Fruit fly (Drosophila melanogaster) whole organism, adult: ENCODE results near the gene CG7985.

Experiments used
- CG11617 ChIP-seq: fragments of 200-800 bp; sonication (Bioruptor generic); optimal IDR thresholded peaks from 2 replicates; lab custom pipeline; 2017; ENCODE audit warnings: mild to moderate bottlenecking, missing biosample characterization, missing genetic modification reagents, missing genetic modification characterization
- CG12768 ChIP-seq: fragments of 200-800 bp; sonication (Bioruptor generic); optimal IDR thresholded peaks from 2 replicates; lab custom pipeline; 2017; ENCODE audit warnings: missing biosample characterization, missing genetic modification characterization, mild to moderate bottlenecking, moderate library complexity, missing genetic modification reagents
- CG14711 ChIP-seq: fragments of 200-800 bp; sonication (Bioruptor generic); optimal IDR thresholded peaks from 2 replicates; lab custom pipeline; 2018; ENCODE audit warnings: missing biosample characterization, mild to moderate bottlenecking, missing genetic modification characterization, moderate library complexity
- CG1620 ChIP-seq: fragments of 200-800 bp; sonication (Bioruptor generic); optimal IDR thresholded peaks from 2 replicates; lab custom pipeline; 2016; ENCODE audit warnings: missing biosample characterization, missing genetic modification characterization
- CG33017 ChIP-seq: fragments of 200-800 bp; sonication (Bioruptor generic); optimal IDR thresholded peaks from 2 replicates; lab custom pipeline; 2018; ENCODE audit warnings: missing biosample characterization, mild to moderate bottlenecking, missing genetic modification characterization, moderate library complexity
- CG5204 ChIP-seq: fragments of 200-800 bp; sonication (Bioruptor generic); optimal IDR thresholded peaks from 2 replicates; lab custom pipeline; 2016; ENCODE audit warnings: missing biosample characterization, missing genetic modification characterization
- CG7045 ChIP-seq: fragments of 200-800 bp; sonication (Bioruptor generic); optimal IDR thresholded peaks from 2 replicates; lab custom pipeline; 2017; ENCODE audit warnings: missing biosample characterization, mild to moderate bottlenecking, missing genetic modification characterization
- CG7101 ChIP-seq: fragments of 200-800 bp; sonication (Bioruptor generic); optimal IDR thresholded peaks from 2 replicates; lab custom pipeline; 2018; ENCODE audit warnings: missing biosample characterization, mild to moderate bottlenecking, missing genetic modification characterization, moderate library complexity
- Clk ChIP-seq: fragments of 200-800 bp; sonication (Bioruptor generic); optimal IDR thresholded peaks from 2 replicates; lab custom pipeline; 2017; ENCODE audit warnings: missing biosample characterization, missing genetic modification characterization
- Crg-1 ChIP-seq: fragments of 200-800 bp; sonication (Bioruptor generic); optimal IDR thresholded peaks from 2 replicates; lab custom pipeline; 2016; ENCODE audit warnings: missing biosample characterization, missing genetic modification characterization
- Hr96 ChIP-seq: fragments of 200-800 bp; sonication (Bioruptor generic); optimal IDR thresholded peaks from 2 replicates; lab custom pipeline; 2016; ENCODE audit warnings: missing biosample characterization, missing genetic modification characterization
- Mnt ChIP-seq: fragments of 200-800 bp; sonication (Bioruptor generic); optimal IDR thresholded peaks from 2 replicates; lab custom pipeline; 2016; ENCODE audit warnings: missing biosample characterization, mild to moderate bottlenecking, missing genetic modification characterization
- bab1 ChIP-seq: fragments of 200-800 bp; sonication (Bioruptor generic); optimal IDR thresholded peaks from 3 replicates; lab custom pipeline; 2019; ENCODE audit warnings: missing biosample characterization, mild to moderate bottlenecking, missing genetic modification characterization, moderate library complexity
- cic ChIP-seq: fragments of 200-800 bp; sonication (Bioruptor generic); optimal IDR thresholded peaks from 2 replicates; lab custom pipeline; 2017; ENCODE audit warnings: missing biosample characterization, mild to moderate bottlenecking, missing genetic modification characterization, moderate library complexity
- cnc ChIP-seq, 2 experiments: fragments of >200 bp; optimal IDR thresholded peaks; 2 replicates each; lab custom pipeline; 2017
- kay ChIP-seq: fragments of 200-800 bp; sonication (Bioruptor generic); peaks from one replicate; lab custom pipeline; 2016; ENCODE audit warnings: missing biosample characterization, missing genetic modification characterization, borderline replicate concordance
- ovo ChIP-seq: fragments of 200-800 bp; sonication (Bioruptor generic); optimal IDR thresholded peaks from 2 replicates; lab custom pipeline; 2016; ENCODE audit warnings: missing biosample characterization, missing genetic modification characterization
- pad ChIP-seq: fragments of 200-800 bp; sonication (Bioruptor generic); optimal IDR thresholded peaks from 3 replicates; lab custom pipeline; 2017; ENCODE audit warnings: missing biosample characterization, missing genetic modification characterization, mild to moderate bottlenecking, moderate library complexity, missing genetic modification reagents
- tj ChIP-seq: fragments of 200-800 bp; sonication (Bioruptor generic); optimal IDR thresholded peaks from 3 replicates; lab custom pipeline; 2017; ENCODE audit warnings: missing biosample characterization, mild to moderate bottlenecking, missing genetic modification characterization, moderate library complexity
- toe ChIP-seq: fragments of 200-800 bp; sonication (Bioruptor generic); optimal IDR thresholded peaks from 2 replicates; lab custom pipeline; 2016; ENCODE audit warnings: missing biosample characterization, missing genetic modification characterization

Gene CG7985

DNA sequence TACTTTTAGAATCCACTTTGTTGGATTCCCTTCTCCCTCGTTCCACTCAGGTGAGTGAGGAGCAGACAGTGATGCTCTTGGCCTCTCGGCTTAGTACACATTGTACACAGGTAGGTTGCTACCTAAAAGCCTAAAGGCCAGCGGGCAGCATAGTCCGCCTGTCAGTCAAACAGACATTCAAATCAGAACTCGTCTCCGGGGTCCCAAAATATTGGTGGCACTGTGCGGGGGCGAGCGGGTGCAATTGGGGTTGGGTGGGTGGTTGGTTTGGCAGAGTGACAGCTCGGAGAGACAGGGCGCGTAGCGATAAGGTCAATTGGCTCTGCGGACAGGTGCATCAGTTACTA is 1.9 kb upstream of the CG7985 start:
- TF ChIP-seq pad (GFP tag; lab: Kevin White, UChicago), result no peak
- no peak for TF ChIP-seq cic (GFP tag; lab: Kevin White, UChicago)
- TF ChIP-seq CG7101 (tag; lab: Kevin White, UChicago), result no peak
- TF ChIP-seq CG12768, result no peak
- TF ChIP-seq bab1 (GFP tag; lab: Kevin White, UChicago), result no peak
- no peak for TF ChIP-seq toe
- TF ChIP-seq cnc (optimal IDR thresholded peaks at IDR 0.05; lab: Kevin White, UChicago), result no peak
- no peak for TF ChIP-seq CG1620 (GFP tag; lab: Kevin White, UChicago)

DNA sequence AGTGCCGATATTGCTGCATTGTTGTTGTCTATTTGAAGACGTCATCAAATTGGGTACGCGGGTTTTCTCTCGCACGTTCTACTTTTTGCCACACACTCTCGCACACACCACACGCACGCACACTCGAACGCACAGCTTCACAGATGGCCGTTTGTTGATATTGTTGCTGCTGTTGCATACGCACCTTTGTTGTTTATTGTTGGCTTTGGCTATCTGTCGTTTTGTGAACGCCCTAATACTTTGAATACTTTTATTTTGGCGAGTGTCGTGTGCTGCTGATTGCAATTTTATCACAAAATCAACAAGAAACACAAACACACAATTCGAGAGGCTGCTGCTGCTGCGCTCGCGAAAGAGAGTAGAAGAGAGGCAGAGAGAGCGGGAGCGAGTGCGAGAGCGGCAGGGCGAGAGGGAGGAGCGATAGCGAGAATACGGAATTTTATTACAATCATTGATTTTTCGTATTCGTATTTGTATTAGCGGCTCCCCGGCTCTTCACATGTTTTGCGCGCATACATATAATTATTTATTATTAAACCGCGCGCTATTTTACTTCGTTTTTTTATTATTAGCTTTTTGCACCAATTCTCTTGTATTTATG is 1.0 kb upstream of the CG7985 start:
- TF ChIP-seq CG33017, result peak; percentile 14
- peak; percentile 55 for TF ChIP-seq CG7045 (GFP tag; lab: Kevin White, UChicago)
- TF ChIP-seq CG11617 (GFP tag; lab: Kevin White, UChicago), result peak; percentile 60
- no peak for TF ChIP-seq CG5204 (GFP tag; lab: Kevin White, UChicago)
- TF ChIP-seq cic (GFP tag; lab: Kevin White, UChicago), result peak; percentile 80
- peak; percentile 34 for TF ChIP-seq Crg-1 (GFP tag; lab: Kevin White, UChicago)
- peak; percentile 65 for TF ChIP-seq Mnt (GFP tag; lab: Kevin White, UChicago)
- no peak for TF ChIP-seq bab1 (GFP tag; lab: Kevin White, UChicago)
- TF ChIP-seq ovo (GFP tag; lab: Kevin White, UChicago), result peak; percentile 46
- peak; percentile 4 for TF ChIP-seq Hr96 (GFP tag; lab: Kevin White, UChicago)
- TF ChIP-seq CG1620 (GFP tag; lab: Kevin White, UChicago), result peak; percentile 59
- TF ChIP-seq CG12768, result peak; percentile 73
- no peak for TF ChIP-seq toe
- no peak for TF ChIP-seq cnc (optimal IDR thresholded peaks at IDR 0.05; lab: Kevin White, UChicago)
- TF ChIP-seq Clk, result peak; percentile 25
- TF ChIP-seq kay (GFP tag; lab: Kevin White, UChicago), result no peak
- peak; percentile 56 for TF ChIP-seq tj (GFP tag; lab: Kevin White, UChicago)
- TF ChIP-seq pad (GFP tag; lab: Kevin White, UChicago), result peak; percentile 36
- peak; percentile 15 for TF ChIP-seq CG14711
- TF ChIP-seq CG7101 (tag; lab: Kevin White, UChicago), result peak; percentile 64

dm6 chr3R:18199885-18200249 is 210 bp downstream of the CG7985 start:
- no peak for TF ChIP-seq cic (GFP tag; lab: Kevin White, UChicago)
- no peak for TF ChIP-seq toe

dm6 chr3R:18208479-18208878 is 8.8 kb downstream of the CG7985 start, which contains the start of gene CG44158:
Gene CG44158, plus strand, starts transcription at chr3R:18208779.
- no peak for TF ChIP-seq CG7045 (GFP tag; lab: Kevin White, UChicago)
- TF ChIP-seq cnc (optimal IDR thresholded peaks at IDR 0.05; lab: Kevin White, UChicago), result no peak
- TF ChIP-seq CG12768, result no peak
- TF ChIP-seq CG33017, result no peak
- TF ChIP-seq kay (GFP tag; lab: Kevin White, UChicago), result no peak
- no peak for TF ChIP-seq pad (GFP tag; lab: Kevin White, UChicago)
- no peak for TF ChIP-seq CG1620 (GFP tag; lab: Kevin White, UChicago)
- no peak for TF ChIP-seq Mnt (GFP tag; lab: Kevin White, UChicago)
- TF ChIP-seq CG14711, result no peak
- TF ChIP-seq tj (GFP tag; lab: Kevin White, UChicago), result no peak
- TF ChIP-seq CG11617 (GFP tag; lab: Kevin White, UChicago), result no peak
- no peak for TF ChIP-seq Clk
- TF ChIP-seq Hr96 (GFP tag; lab: Kevin White, UChicago), result no peak

DNA sequence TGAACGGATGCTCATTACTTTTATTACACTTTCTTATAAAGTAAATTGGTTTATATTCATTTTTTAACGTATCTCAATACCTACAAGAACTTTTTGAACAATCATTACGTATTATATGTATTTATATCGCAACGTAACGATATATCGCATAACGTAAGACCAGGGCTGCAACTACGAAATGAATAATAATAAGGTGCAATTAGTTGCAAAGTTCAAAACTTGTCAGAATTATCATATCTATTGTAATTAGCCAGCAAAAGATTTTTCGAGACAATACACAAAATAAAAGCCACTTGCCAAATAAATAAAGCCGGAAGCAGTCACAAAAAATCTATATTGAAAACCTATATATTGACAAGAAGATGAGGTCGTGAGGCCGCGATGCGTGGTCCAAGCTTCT is 15.6 kb downstream of the CG7985 start:
- peak; percentile 55 for TF ChIP-seq Hr96 (GFP tag; lab: Kevin White, UChicago)
- TF ChIP-seq cnc (optimal IDR thresholded peaks at IDR 0.05; lab: Kevin White, UChicago), result no peak
- no peak for TF ChIP-seq cic (GFP tag; lab: Kevin White, UChicago)
- TF ChIP-seq bab1 (GFP tag; lab: Kevin White, UChicago), result peak; percentile 52
- no peak for TF ChIP-seq Clk
- no peak for TF ChIP-seq ovo (GFP tag; lab: Kevin White, UChicago)
- TF ChIP-seq CG14711, result peak; percentile 22
- TF ChIP-seq toe, result peak; percentile 69
- TF ChIP-seq CG11617 (GFP tag; lab: Kevin White, UChicago), result peak; percentile 22
- TF ChIP-seq CG7045 (GFP tag; lab: Kevin White, UChicago), result no peak
- TF ChIP-seq CG1620 (GFP tag; lab: Kevin White, UChicago), result no peak
- TF ChIP-seq Crg-1 (GFP tag; lab: Kevin White, UChicago), result no peak
- no peak for TF ChIP-seq pad (GFP tag; lab: Kevin White, UChicago)
- peak; percentile 35 for TF ChIP-seq CG12768
- TF ChIP-seq kay (GFP tag; lab: Kevin White, UChicago), result no peak
- TF ChIP-seq tj (GFP tag; lab: Kevin White, UChicago), result no peak
- peak; percentile 10 for TF ChIP-seq CG7101 (tag; lab: Kevin White, UChicago)
- peak; percentile 29 for TF ChIP-seq Mnt (GFP tag; lab: Kevin White, UChicago)
- TF ChIP-seq CG33017, result peak; percentile 32
- peak; percentile 31 for TF ChIP-seq CG5204 (GFP tag; lab: Kevin White, UChicago)

- TF ChIP-seq Clk (no peak), CG11617 (GFP tag; lab: Kevin White, UChicago) (no peak), ovo (GFP tag; lab: Kevin White, UChicago) (no peak), kay (GFP tag; lab: Kevin White, UChicago) (no peak)
These were observed 16.2 kb downstream of the CG7985 start, which contains the start of gene CG14314 for dm6 chr3R:18215900-18216299. Gene CG14314, plus strand, starts transcription at chr3R:18216142.
